Worm (Caenorhabditis elegans): ENCODE results near the gene C54D10.5.

The C54D10.5 gene

DNA sequence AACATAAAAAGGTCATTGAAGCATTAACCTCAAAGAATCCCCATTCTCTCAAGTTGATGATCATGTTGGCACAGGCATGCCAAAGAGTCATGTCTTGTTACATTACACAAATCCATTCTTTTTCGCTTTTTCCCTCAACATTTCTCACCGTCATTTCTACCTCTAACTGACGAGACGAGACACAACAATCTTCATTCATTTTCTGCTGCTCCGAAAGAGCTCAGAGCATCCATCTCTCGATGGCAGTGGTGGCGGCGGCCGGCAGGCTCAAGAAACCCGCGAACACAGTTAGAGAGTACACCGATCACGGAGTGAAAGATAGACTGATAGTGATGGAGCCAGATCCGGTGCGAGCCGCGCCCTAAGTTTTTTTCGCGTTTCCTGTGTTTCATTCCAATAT, 48.0 kb downstream of the C54D10.5 start:
- TF ChIP-seq nhr-10 (tag; optimal IDR thresholded peaks at IDR 0.05) (no peak), hlh-11 (tag; optimal IDR thresholded peaks at IDR 0.05) (peak; percentile 50), T20F7.1 (GFP tag; optimal IDR thresholded peaks at IDR 0.05) (no peak), aly-2 (tag; optimal IDR thresholded peaks at IDR 0.05) (no peak), nhr-41 (GFP tag; IDR thresholded peaks at IDR 0.05) (no peak), zip-11 (GFP tag; IDR thresholded peaks at IDR 0.05) (no peak), nhr-28 (tag; optimal IDR thresholded peaks at IDR 0.05) (no peak), mes-2 (tag; optimal IDR thresholded peaks at IDR 0.05; ENCODE audit: poor library complexity, severe bottlenecking) (no peak), hmg-1.1 (GFP tag; IDR thresholded peaks at IDR 0.05) (no peak), lin-13 (GFP tag; optimal IDR thresholded peaks at IDR 0.05) (no peak), fkh-10 (GFP tag; optimal IDR thresholded peaks at IDR 0.05) (no peak), nhr-11 (tag; optimal IDR thresholded peaks at IDR 0.05) (peak; percentile 41), Y5F2A.4 (GFP tag; optimal IDR thresholded peaks at IDR 0.05) (no peak), duxl-1 (tag; optimal IDR thresholded peaks at IDR 0.05; ENCODE audit: poor library complexity) (no peak), mdt-29 (GFP tag; IDR thresholded peaks at IDR 0.05) (no peak), ceh-32 (tag; optimal IDR thresholded peaks at IDR 0.05; ENCODE audit: poor library complexity) (no peak), lin-38 (GFP tag; IDR thresholded peaks at IDR 0.05) (no peak), nhr-25 (tag; optimal IDR thresholded peaks at IDR 0.05; ENCODE audit: borderline replicate concordance, insufficient read depth) (no peak), nhr-237 (tag; optimal IDR thresholded peaks at IDR 0.05) (no peak), lsy-2 (tag; optimal IDR thresholded peaks at IDR 0.05) (no peak), unc-62 (GFP tag; optimal IDR thresholded peaks at IDR 0.05 in 1 of 2) (peak in 1 of 2 experiments; percentile 65), unc-62 (tag; optimal IDR thresholded peaks at IDR 0.05) (no peak), zag-1 (tag; optimal IDR thresholded peaks at IDR 0.05) (no peak), mdl-1 (tag; optimal IDR thresholded peaks at IDR 0.05) (no peak), snpc-4 (tag; optimal IDR thresholded peaks at IDR 0.05) (no peak), daf-12 (tag; optimal IDR thresholded peaks at IDR 0.05) (no peak), nhr-77 (tag; optimal IDR thresholded peaks at IDR 0.05) (no peak), set-16 (GFP tag; IDR thresholded peaks at IDR 0.05) (peak; percentile 54), Y75B8A.6 (GFP tag; IDR thresholded peaks at IDR 0.05) (no peak), lim-7 (GFP tag; IDR thresholded peaks at IDR 0.05) (no peak), spr-3 (GFP tag; optimal IDR thresholded peaks at IDR 0.05) (no peak), R02D3.7 (tag; optimal IDR thresholded peaks at IDR 0.05) (no peak), daf-19 (GFP tag; conservative IDR thresholded peaks at IDR 0.05) (no peak), madf-9 (GFP tag; conservative IDR thresholded peaks at IDR 0.05) (peak; percentile 44; the same call in 1 of the 2 replicates), zfp-3 (GFP tag; conservative IDR thresholded peaks at IDR 0.05) (0 out of 2 replicates have a peak, but pooled peaks have one; percentile 34), daf-16 (GFP tag; optimal IDR thresholded peaks at IDR 0.05) (peak in 1 of 2 experiments; percentile 12), daf-16 (tag; optimal IDR thresholded peaks at IDR 0.05) (no peak), ctbp-1 (GFP tag; IDR thresholded peaks at IDR 0.05) (0 out of 2 replicates have a peak, but pooled peaks have one; percentile 10), nhr-76 (tag; optimal IDR thresholded peaks at IDR 0.05) (no peak), ceh-44 (GFP tag; IDR thresholded peaks at IDR 0.05) (no peak), ces-1 (GFP tag; optimal IDR thresholded peaks at IDR 0.05) (no peak), skn-1 (tag; optimal IDR thresholded peaks at IDR 0.05) (no peak), ztf-11 (tag; optimal IDR thresholded peaks at IDR 0.05) (no peak), egl-27 (tag; optimal IDR thresholded peaks at IDR 0.05) (no peak), ZK546.5 (tag; optimal IDR thresholded peaks at IDR 0.05) (no peak), mep-1 (tag; optimal IDR thresholded peaks at IDR 0.05) (no peak), ceh-28 (tag; optimal IDR thresholded peaks at IDR 0.05) (no peak)

Data from whole organism, L4 larva.